Worm (Caenorhabditis elegans) whole organism, young adult: Measurements from ENCODE around the gene clec-150.

Experiments used
- C06A6.2 ChIP-seq: fragments of 200-800 bp; sonication (Bioruptor generic); conservative IDR thresholded peaks from 2 replicates; pipeline ENCODE4 v1.3.6; 2022; ENCODE audit warnings: missing genetic modification characterization, missing compliant biosample characterization
- F22D6.2 ChIP-seq: sonication (generic microtip); optimal IDR thresholded peaks from 2 replicates; lab custom pipeline; 2016; ENCODE audit warnings: mild to moderate bottlenecking, missing genetic modification characterization, missing compliant biosample characterization
- F23B12.7 ChIP-seq: sonication (generic microtip); optimal IDR thresholded peaks from 2 replicates; lab custom pipeline; 2017; ENCODE audit warnings: missing genetic modification characterization, mild to moderate bottlenecking, missing compliant biosample characterization, antibody characterized with exemption, moderate library complexity; ENCODE audit not compliant: insufficient read depth
- F33H1.4 ChIP-seq: fragments of 200-800 bp; sonication (Bioruptor generic); IDR thresholded peaks from 2 replicates; pipeline ENCODE4 v1.3.6; 2022; ENCODE audit warnings: missing genetic modification reagents, missing genetic modification characterization, missing compliant biosample characterization
- F55B11.4 ChIP-seq: sonication (generic microtip); optimal IDR thresholded peaks from 2 replicates; lab custom pipeline; 2016; ENCODE audit warnings: missing compliant biosample characterization, missing genetic modification characterization, borderline replicate concordance; ENCODE audit not compliant: insufficient read depth
- K11D2.4 ChIP-seq: fragments of 200-800 bp; sonication (Bioruptor generic); IDR thresholded peaks from 2 replicates; pipeline ENCODE4 v1.3.6; 2022; ENCODE audit warnings: missing genetic modification reagents, missing genetic modification characterization, missing compliant biosample characterization
- Y53G8AR.9 ChIP-seq: fragments of 200-800 bp; sonication (Bioruptor generic); conservative IDR thresholded peaks from 2 replicates; pipeline ENCODE4 v1.3.6; 2022; ENCODE audit warnings: missing genetic modification reagents, missing genetic modification characterization, missing compliant biosample characterization
- Y56A3A.18 ChIP-seq: fragments of 200-800 bp; sonication (Bioruptor generic); IDR thresholded peaks from 2 replicates; pipeline ENCODE4 v1.3.6; 2022; ENCODE audit warnings: missing genetic modification reagents, missing genetic modification characterization, missing compliant biosample characterization
- Y67H2A.10 ChIP-seq: fragments of 200-800 bp; sonication (Bioruptor generic); conservative IDR thresholded peaks from 2 replicates; pipeline ENCODE4 v1.3.6; 2022; ENCODE audit warnings: missing genetic modification reagents, missing genetic modification characterization, missing compliant biosample characterization
- aptf-3 ChIP-seq: fragments of 200-800 bp; sonication (Bioruptor generic); IDR thresholded peaks from 2 replicates; pipeline ENCODE4 v1.3.6; 2022; ENCODE audit warnings: missing genetic modification characterization, missing compliant biosample characterization
- cebp-1 ChIP-seq, 2 experiments: fragments of 200-800 bp in 1 of 2; sonication (Bioruptor generic) in 1 of 2; sonication (generic microtip) in 1 of 2; IDR thresholded peaks in 1 of 2; optimal IDR thresholded peaks in 1 of 2; 2 replicates each; pipeline versions ENCODE4 v1.3.6 to Lab custom; 2017 to 2022; ENCODE audit warnings: missing compliant biosample characterization in 2 of 2, missing genetic modification characterization in 2 of 2, mild to moderate bottlenecking in 1 of 2, missing genetic modification reagents in 1 of 2, moderate library complexity in 1 of 2
- ceh-100 ChIP-seq: fragments of 200-800 bp; sonication (Bioruptor generic); IDR thresholded peaks from 2 replicates; pipeline ENCODE4 v1.3.6; 2022; ENCODE audit warnings: missing genetic modification reagents, missing genetic modification characterization, missing compliant biosample characterization
- chd-7 ChIP-seq: sonication (generic microtip); optimal IDR thresholded peaks from 2 replicates; lab custom pipeline; 2016; ENCODE audit warnings: mild to moderate bottlenecking, missing genetic modification characterization, moderate library complexity, missing compliant biosample characterization
- dpff-1 ChIP-seq: sonication (generic microtip); optimal IDR thresholded peaks from 2 replicates; lab custom pipeline; 2017; ENCODE audit warnings: mild to moderate bottlenecking, missing genetic modification characterization, missing compliant biosample characterization
- ekl-4 ChIP-seq: fragments of 200-800 bp; sonication (Bioruptor generic); IDR thresholded peaks from 2 replicates; pipeline ENCODE4 v1.3.6; 2022; ENCODE audit warnings: missing genetic modification reagents, missing genetic modification characterization, missing compliant biosample characterization
- ets-4 ChIP-seq: fragments of 200-800 bp; sonication (Bioruptor generic); optimal IDR thresholded peaks from 2 replicates; lab custom pipeline; 2018; ENCODE audit warnings: mild to moderate bottlenecking, missing genetic modification characterization, missing compliant biosample characterization
- hlh-12 ChIP-seq: sonication (generic microtip); optimal IDR thresholded peaks from 2 replicates; lab custom pipeline; 2016; ENCODE audit warnings: missing genetic modification characterization, missing compliant biosample characterization
- hlh-26 ChIP-seq: fragments of 200-800 bp; sonication (Bioruptor generic); conservative IDR thresholded peaks from 2 replicates; pipeline ENCODE4 v1.3.6; 2022; ENCODE audit warnings: missing genetic modification reagents, missing genetic modification characterization, missing compliant biosample characterization
- lin-26 ChIP-seq: fragments of 200-800 bp; sonication (Bioruptor generic); IDR thresholded peaks from 2 replicates; pipeline ENCODE4 v1.3.6; 2022; ENCODE audit warnings: missing genetic modification reagents, missing genetic modification characterization, missing compliant biosample characterization
- lin-35 ChIP-seq, 3 experiments: fragments of 150-350 bp in 2 of 3; sonication (generic microtip) in 1 of 3; optimal IDR thresholded peaks; 2 replicates each; lab custom pipeline; 2014 to 2018; ENCODE audit warnings: missing biosample characterization in 3 of 3, missing genetic modification characterization in 3 of 3, missing genetic modification reagents in 3 of 3
- madf-6 ChIP-seq: fragments of 200-800 bp; sonication (Bioruptor generic); IDR thresholded peaks from 2 replicates; pipeline ENCODE4 v1.3.6; 2022; ENCODE audit warnings: missing genetic modification reagents, missing genetic modification characterization, missing compliant biosample characterization
- madf-8 ChIP-seq: fragments of 200-800 bp; sonication (Bioruptor generic); conservative IDR thresholded peaks from 2 replicates; pipeline ENCODE4 v1.3.6; 2022; ENCODE audit warnings: missing genetic modification reagents, missing genetic modification characterization, missing compliant biosample characterization
- mcd-1 ChIP-seq: fragments of 200-800 bp; sonication (Bioruptor generic); IDR thresholded peaks from 2 replicates; pipeline ENCODE4 v1.3.6; 2022; ENCODE audit warnings: missing genetic modification reagents, missing genetic modification characterization, missing compliant biosample characterization
- rcor-1 ChIP-seq: fragments of 200-800 bp; sonication (Bioruptor generic); IDR thresholded peaks from 2 replicates; pipeline ENCODE4 v1.3.6; 2022; ENCODE audit warnings: missing genetic modification reagents, missing genetic modification characterization, missing compliant biosample characterization
- snpc-1.1 ChIP-seq: sonication (generic microtip); optimal IDR thresholded peaks from 2 replicates; lab custom pipeline; 2017; ENCODE audit warnings: missing genetic modification characterization, mild to moderate bottlenecking, missing compliant biosample characterization, antibody characterized with exemption, moderate library complexity, missing genotype, missing genetic modification reagents; ENCODE audit not compliant: insufficient read depth
- snpc-3.4 ChIP-seq: sonication (generic microtip); optimal IDR thresholded peaks from 2 replicates; lab custom pipeline; 2017; ENCODE audit warnings: missing genetic modification characterization, mild to moderate bottlenecking, missing compliant biosample characterization, antibody characterized with exemption, moderate library complexity, missing genotype, missing genetic modification reagents
- tlf-1 ChIP-seq: fragments of 200-800 bp; sonication (Bioruptor generic); optimal IDR thresholded peaks from 2 replicates; lab custom pipeline; 2018; ENCODE audit warnings: mild to moderate bottlenecking, missing genetic modification characterization, missing compliant biosample characterization
- zfh-2 ChIP-seq: fragments of 200-800 bp; sonication (Bioruptor generic); conservative IDR thresholded peaks from 2 replicates; pipeline ENCODE4 v1.3.6; 2022; ENCODE audit warnings: missing genetic modification reagents, missing genetic modification characterization, missing compliant biosample characterization
- ztf-18 ChIP-seq: sonication (generic microtip); optimal IDR thresholded peaks from 2 replicates; lab custom pipeline; 2016; ENCODE audit warnings: missing genotype, mild to moderate bottlenecking, missing genetic modification characterization, missing compliant biosample characterization
- ztf-22 ChIP-seq: fragments of 200-800 bp; sonication (Bioruptor generic); optimal IDR thresholded peaks from 2 replicates; lab custom pipeline; 2018; ENCODE audit warnings: mild to moderate bottlenecking, missing genetic modification characterization, moderate library complexity, missing compliant biosample characterization
- ztf-28 ChIP-seq: fragments of 200-800 bp; sonication (Bioruptor generic); IDR thresholded peaks from 2 replicates; pipeline ENCODE4 v1.3.6; 2022; ENCODE audit warnings: missing genetic modification reagents, missing genetic modification characterization, missing compliant biosample characterization
- ztf-6 ChIP-seq: fragments of 200-800 bp; sonication (Bioruptor generic); IDR thresholded peaks from 2 replicates; pipeline ENCODE4 v1.3.6; 2022; ENCODE audit warnings: missing genetic modification reagents, missing genetic modification characterization, missing compliant biosample characterization

The clec-150 gene

ce11 chrIII:1030965-1031364 is 28.5 kb downstream of the clec-150 start, which contains the start of the genes clc-26 and E_BE45912.2:
Gene clc-26 (minus strand): TSS chrIII:1031065.
Gene E_BE45912.2 (minus strand): TSS chrIII:1031103.
- TF ChIP-seq madf-8 (GFP tag; lab: Robert Waterston, UW), result no peak
- no peak for TF ChIP-seq ets-4 (GFP tag; lab: Kevin White, UChicago)
- TF ChIP-seq F55B11.4 (tag; lab: Kevin White, UChicago), result no peak
- TF ChIP-seq K11D2.4, result no peak
- TF ChIP-seq ztf-6 (GFP tag; lab: Robert Waterston, UW), result no peak
- TF ChIP-seq tlf-1, result no peak
- TF ChIP-seq F22D6.2 (tag; lab: Kevin White, UChicago), result no peak
- no peak for TF ChIP-seq snpc-1.1 (tag; lab: Kevin White, UChicago)
- TF ChIP-seq C06A6.2 (GFP tag; lab: Robert Waterston, UW), result no peak
- TF ChIP-seq aptf-3 (GFP tag; lab: Robert Waterston, UW), result no peak
- TF ChIP-seq rcor-1 (GFP tag; lab: Robert Waterston, UW), result no peak
- no peak for TF ChIP-seq dpff-1
- no peak for TF ChIP-seq ekl-4
- no peak for TF ChIP-seq snpc-3.4 (tag; lab: Kevin White, UChicago)
- TF ChIP-seq, all 124 proteins: peak for 0

ce11 chrIII:1034853-1035252 is 32.3 kb downstream of the clec-150 start:
- TF ChIP-seq Y53G8AR.9 (GFP tag; lab: Robert Waterston, UW) (0 out of 2 replicates have a peak, but pooled peaks have one; percentile 45), madf-6 (peak; percentile 45; the same call in 1 of the 2 replicates), lin-26 (GFP tag; lab: Robert Waterston, UW) (0 out of 2 replicates have a peak, but pooled peaks have one; percentile 30), ztf-22 (GFP tag; lab: Kevin White, UChicago) (no peak), Y56A3A.18 (GFP tag; lab: Robert Waterston, UW) (0 out of 2 replicates have a peak, but pooled peaks have one; percentile 27), ztf-28 (peak; percentile 54; the same call in 1 of the 2 replicates)

- TF ChIP-seq F33H1.4, result peak; percentile 41
- peak; percentile 72 for TF ChIP-seq mcd-1 (GFP tag; lab: Robert Waterston, UW)
- peak in 1 of 3 experiments; percentile 35 for TF ChIP-seq lin-35 (GFP tag; optimal IDR thresholded peaks at IDR 0.05; lab: Kevin White, UChicago)
- TF ChIP-seq hlh-12 (tag; lab: Kevin White, UChicago), result no peak
- TF ChIP-seq F23B12.7, result peak; percentile 7
- no peak for TF ChIP-seq lin-26 (GFP tag; lab: Robert Waterston, UW)
- no peak for TF ChIP-seq tlf-1
- no peak for TF ChIP-seq Y56A3A.18 (GFP tag; lab: Robert Waterston, UW)
- peak; percentile 92 for TF ChIP-seq ztf-18 (tag; lab: Kevin White, UChicago)
- TF ChIP-seq cebp-1 (GFP tag; IDR thresholded peaks at IDR 0.05; lab: Robert Waterston, UW), result no peak
- peak; percentile 31 for TF ChIP-seq cebp-1 (tag; optimal IDR thresholded peaks at IDR 0.05; lab: Kevin White, UChicago)
- no peak for TF ChIP-seq Y67H2A.10 (GFP tag; lab: Robert Waterston, UW)
Observed at ce11 chrIII:1037173-1037572, 34.7 kb downstream of the clec-150 start, which contains the start of the genes chin-1 and BE0003N10.1. Gene chin-1 (minus strand): TSS chrIII:1037212. Gene BE0003N10.1 (plus strand): TSS chrIII:1037492.

ce11 chrIII:1040059-1040458 is 37.6 kb downstream of the clec-150 start:
- TF ChIP-seq zfh-2 (GFP tag; lab: Robert Waterston, UW), result peak; percentile 75
- no peak for TF ChIP-seq hlh-26 (GFP tag; lab: Robert Waterston, UW)
- TF ChIP-seq chd-7 (tag; lab: Kevin White, UChicago), result no peak
- TF ChIP-seq madf-6, result no peak
- TF ChIP-seq ceh-100, result no peak
